Worm (Caenorhabditis elegans): Measurements from ENCODE around the gene C30G4.2.

The C30G4.2 gene

DNA sequence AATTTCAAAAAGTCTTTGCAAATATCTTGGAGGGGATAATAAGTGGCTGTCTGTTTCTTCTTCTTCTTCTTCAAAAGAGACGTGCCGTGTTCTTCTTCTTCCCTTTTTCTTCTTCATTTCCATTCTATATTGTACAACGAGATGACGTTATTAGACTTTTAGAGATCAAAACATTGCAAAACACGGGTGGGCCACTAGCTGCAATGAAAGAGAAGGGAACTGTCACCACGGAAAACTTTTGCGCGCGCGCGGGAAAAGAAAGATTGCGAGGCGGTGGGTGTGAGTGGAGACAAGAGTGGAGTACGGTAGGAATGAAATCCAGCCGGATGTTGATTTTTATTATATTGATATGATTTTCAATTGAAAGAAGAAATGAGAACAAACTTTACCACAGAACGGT, 8.7 kb upstream of the C30G4.2 start:
- no peak for TF ChIP-seq him-1 (tag; optimal IDR thresholded peaks at IDR 0.05)
- TF ChIP-seq dao-5 (tag; optimal IDR thresholded peaks at IDR 0.05) = no peak
- TF ChIP-seq W03F9.2 (tag; optimal IDR thresholded peaks at IDR 0.05) = no peak

DNA sequence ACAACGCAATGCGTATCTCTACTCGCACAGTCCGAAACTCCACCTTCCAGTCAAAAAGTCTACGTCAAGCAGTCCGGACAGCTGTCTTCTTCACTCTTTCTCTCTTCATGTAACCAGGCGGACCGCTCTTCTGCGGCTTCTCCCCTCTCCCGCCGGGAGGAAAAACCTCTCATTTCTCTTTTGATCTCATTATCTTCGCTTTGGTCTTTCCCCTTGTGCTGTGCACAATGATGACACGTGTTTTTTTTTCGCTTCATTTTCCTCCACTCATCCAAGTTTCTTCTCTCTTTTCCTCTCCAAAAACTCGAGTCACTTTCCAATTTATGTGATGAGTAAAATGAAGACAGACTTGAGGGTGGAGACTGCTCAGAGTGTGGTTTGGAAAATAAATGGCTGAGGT, 2.5 kb downstream of the C30G4.2 start, which contains the start of gene F35B3.7:
Gene F35B3.7, minus strand, starts transcription at position 133 of the 400 bp plus-strand sequence.
- TF ChIP-seq dao-5 (tag; optimal IDR thresholded peaks at IDR 0.05) (no peak), W03F9.2 (tag; optimal IDR thresholded peaks at IDR 0.05) (no peak), him-1 (tag; optimal IDR thresholded peaks at IDR 0.05) (no peak)

ce11 chrX:17041571-17041970, 3.9 kb downstream of the C30G4.2 start:
- TF ChIP-seq W03F9.2 (tag; optimal IDR thresholded peaks at IDR 0.05) (no peak), him-1 (tag; optimal IDR thresholded peaks at IDR 0.05) (no peak), dao-5 (tag; optimal IDR thresholded peaks at IDR 0.05) (no peak)

DNA sequence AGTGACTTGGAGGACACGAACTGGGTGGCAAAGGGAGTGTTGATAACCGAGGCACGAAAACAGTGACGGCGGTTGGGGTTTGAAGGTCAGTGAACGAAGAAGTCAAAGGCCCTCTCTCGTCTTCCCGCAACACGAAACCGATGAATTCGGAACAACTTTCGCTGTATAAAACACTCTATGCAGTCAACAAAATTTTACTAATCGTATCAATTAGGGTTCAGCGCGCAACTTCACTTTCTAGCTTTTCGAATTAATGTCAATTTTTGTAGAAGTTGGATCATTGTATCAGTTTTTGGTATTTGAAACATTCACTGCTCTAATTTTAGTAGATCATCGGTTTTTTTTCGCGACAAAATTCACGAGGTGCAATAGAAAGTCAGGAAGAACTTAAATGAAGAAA, 6.8 kb downstream of the C30G4.2 start:
- no peak for TF ChIP-seq W03F9.2 (tag; optimal IDR thresholded peaks at IDR 0.05)
- no peak for TF ChIP-seq dao-5 (tag; optimal IDR thresholded peaks at IDR 0.05)
- no peak for TF ChIP-seq him-1 (tag; optimal IDR thresholded peaks at IDR 0.05)

ce11 chrX:17034773-17035172, 10.7 kb downstream of the C30G4.2 start:
- TF ChIP-seq W03F9.2 (tag; optimal IDR thresholded peaks at IDR 0.05) (no peak), him-1 (tag; optimal IDR thresholded peaks at IDR 0.05) (no peak), dao-5 (tag; optimal IDR thresholded peaks at IDR 0.05) (no peak)

- no peak for TF ChIP-seq him-1 (tag; optimal IDR thresholded peaks at IDR 0.05)
- no peak for TF ChIP-seq W03F9.2 (tag; optimal IDR thresholded peaks at IDR 0.05)
- no peak for TF ChIP-seq dao-5 (tag; optimal IDR thresholded peaks at IDR 0.05)
These were observed 11.2 kb downstream of the C30G4.2 start for ce11 chrX:17034193-17034592.

DNA sequence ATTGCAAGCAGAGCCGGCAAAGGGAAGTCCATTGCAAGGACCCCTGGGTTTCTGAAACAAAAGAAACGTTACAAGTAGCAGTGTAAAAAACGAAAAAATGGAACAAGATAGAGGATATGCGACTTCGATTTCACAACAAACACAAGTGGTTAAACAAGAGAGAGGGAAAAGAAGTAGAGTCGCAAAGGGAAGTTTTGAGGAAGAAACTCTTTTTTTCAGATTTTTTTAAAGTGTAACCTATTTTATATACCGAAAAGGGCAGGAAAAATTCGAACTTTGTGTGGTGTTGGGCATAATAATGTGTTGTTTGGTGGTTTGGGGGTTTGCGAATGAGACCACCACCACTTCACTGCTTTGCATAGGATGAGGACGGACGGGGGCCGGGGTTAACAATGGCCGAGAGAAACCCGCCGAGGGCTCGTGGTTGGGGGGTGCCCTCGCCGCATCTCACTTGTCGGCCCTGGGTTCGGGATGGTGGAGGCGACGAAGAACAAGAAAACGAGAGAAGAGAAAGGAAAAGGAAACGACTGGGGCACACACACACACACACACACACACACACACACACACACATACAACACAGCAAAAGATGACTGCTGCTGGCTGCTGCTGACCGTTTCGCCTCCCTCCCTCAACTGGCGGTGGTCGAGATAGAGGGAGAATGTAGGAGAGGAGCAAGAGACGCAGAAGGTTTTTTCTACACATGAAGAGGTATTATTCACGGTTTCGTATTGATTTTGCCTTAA, 15.1 kb downstream of the C30G4.2 start, which contains the start of gene ptrn-1:
Gene ptrn-1, minus strand, starts transcription at position 51 of the 746 bp plus-strand sequence.
- TF ChIP-seq him-1 (tag; optimal IDR thresholded peaks at IDR 0.05) (peak; percentile 22), W03F9.2 (tag; optimal IDR thresholded peaks at IDR 0.05) (no peak)

ce11 chrX:17020858-17021257, 24.6 kb downstream of the C30G4.2 start, which contains the start of gene F35B3.4:
Gene F35B3.4, minus strand, starts transcription at chrX:17020958.
- TF ChIP-seq W03F9.2 (tag; optimal IDR thresholded peaks at IDR 0.05) = no peak
- TF ChIP-seq dao-5 (tag; optimal IDR thresholded peaks at IDR 0.05) = no peak
- TF ChIP-seq him-1 (tag; optimal IDR thresholded peaks at IDR 0.05) = no peak

DNA sequence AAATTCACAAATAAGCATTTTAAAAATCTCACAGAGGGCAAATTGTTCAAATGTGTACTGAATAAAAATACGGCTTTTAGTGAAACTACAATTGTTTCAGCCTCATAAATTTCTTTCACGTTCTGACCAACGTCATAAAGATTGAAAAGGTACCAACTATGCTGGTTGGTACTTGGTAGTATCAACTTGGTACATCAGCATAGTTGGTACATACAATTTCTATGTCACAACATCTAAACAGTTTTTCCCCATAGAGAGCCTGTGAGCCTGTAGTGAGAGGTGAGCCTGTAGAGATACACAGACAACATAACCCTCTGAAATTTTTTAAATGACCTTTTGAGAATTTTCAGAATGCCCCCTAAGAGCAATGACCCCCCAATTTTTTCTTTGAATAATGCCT, 26.3 kb downstream of the C30G4.2 start:
- TF ChIP-seq dao-5 (tag; optimal IDR thresholded peaks at IDR 0.05) (no peak), W03F9.2 (tag; optimal IDR thresholded peaks at IDR 0.05) (no peak)

ce11 chrX:17013162-17013561, 32.3 kb downstream of the C30G4.2 start, which contains the start of gene F35B3.3:
Gene F35B3.3, plus strand, starts transcription at chrX:17013462.
- TF ChIP-seq W03F9.2 (tag; optimal IDR thresholded peaks at IDR 0.05) (no peak), dao-5 (tag; optimal IDR thresholded peaks at IDR 0.05) (no peak), him-1 (tag; optimal IDR thresholded peaks at IDR 0.05) (no peak)

ce11 chrX:17006843-17007242, 38.6 kb downstream of the C30G4.2 start:
- TF ChIP-seq W03F9.2 (tag; optimal IDR thresholded peaks at IDR 0.05) (no peak), dao-5 (tag; optimal IDR thresholded peaks at IDR 0.05) (no peak), him-1 (tag; optimal IDR thresholded peaks at IDR 0.05) (no peak)

DNA sequence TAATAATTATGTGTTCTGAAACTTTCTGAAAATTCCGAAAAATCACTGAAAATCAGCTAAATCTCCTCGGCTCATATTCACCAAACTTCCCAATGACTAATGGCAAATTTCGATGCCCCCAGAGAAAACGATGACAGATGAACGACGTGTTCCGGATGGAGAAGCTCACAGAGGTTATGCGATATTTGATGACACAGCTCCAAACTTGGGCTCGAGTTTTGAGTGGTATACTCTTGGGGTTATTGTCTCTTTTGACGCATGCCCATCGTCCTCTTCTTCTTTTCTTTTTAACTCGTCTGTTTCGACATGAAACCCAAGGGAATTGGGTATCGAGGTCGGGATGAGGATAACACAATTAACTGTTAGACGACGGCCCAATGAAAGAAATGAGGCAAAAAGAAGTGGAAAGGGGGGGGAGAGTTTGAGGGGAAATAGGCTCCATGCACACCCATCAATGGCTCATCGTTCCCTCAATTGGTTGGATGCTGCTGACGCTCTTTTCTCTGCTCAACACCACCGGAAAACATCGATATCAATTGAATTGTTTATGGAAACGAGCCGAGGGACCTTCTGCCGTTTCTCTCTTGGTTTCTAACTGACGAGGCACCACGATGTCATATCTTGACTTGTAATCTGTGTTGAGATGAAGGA, 41.8 kb downstream of the C30G4.2 start:
- no peak for TF ChIP-seq dao-5 (tag; optimal IDR thresholded peaks at IDR 0.05)
- no peak for TF ChIP-seq W03F9.2 (tag; optimal IDR thresholded peaks at IDR 0.05)
- no peak for TF ChIP-seq him-1 (tag; optimal IDR thresholded peaks at IDR 0.05)

DNA sequence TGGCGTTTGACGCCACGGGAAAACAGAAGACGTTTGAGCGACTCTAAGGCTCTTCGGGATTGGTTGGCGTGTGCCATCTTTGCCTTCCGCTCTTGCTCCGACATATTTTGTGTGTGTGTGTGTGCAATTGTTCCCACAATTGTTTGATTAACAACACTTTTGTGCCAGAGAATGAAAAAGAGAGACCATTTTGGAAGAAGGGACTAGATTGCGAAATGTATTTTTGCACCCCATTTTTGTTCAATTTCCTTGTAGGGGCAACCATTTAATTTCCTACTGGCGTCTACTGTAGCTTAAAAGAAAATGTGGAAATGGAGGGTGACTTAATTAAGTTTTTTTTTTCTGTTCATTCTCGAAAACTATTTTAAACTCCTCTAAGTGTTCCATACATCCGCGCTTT, 43.3 kb downstream of the C30G4.2 start:
- TF ChIP-seq dao-5 (tag; optimal IDR thresholded peaks at IDR 0.05) (no peak), W03F9.2 (tag; optimal IDR thresholded peaks at IDR 0.05) (no peak), him-1 (tag; optimal IDR thresholded peaks at IDR 0.05) (no peak)

DNA sequence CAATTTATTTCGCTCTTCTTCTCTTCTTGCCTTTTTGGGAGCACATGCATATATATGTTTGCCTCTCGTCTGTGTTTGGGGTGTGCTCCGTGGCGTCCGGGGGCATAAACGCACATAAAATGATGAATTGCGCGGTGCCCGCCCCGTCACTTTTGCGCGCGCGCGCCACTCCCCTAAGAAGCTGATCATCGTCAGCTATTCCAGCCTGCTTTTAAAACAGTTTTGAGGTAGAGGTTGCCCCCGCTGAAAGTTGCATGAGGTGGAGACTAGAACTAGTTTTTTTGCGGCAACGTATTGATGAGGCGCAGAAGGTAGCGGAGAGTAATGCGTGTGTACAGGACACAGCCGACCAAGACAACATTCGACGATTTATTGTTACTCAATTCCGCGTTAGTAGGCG, 45.8 kb downstream of the C30G4.2 start:
- TF ChIP-seq W03F9.2 (tag; optimal IDR thresholded peaks at IDR 0.05) (no peak), him-1 (tag; optimal IDR thresholded peaks at IDR 0.05) (no peak), dao-5 (tag; optimal IDR thresholded peaks at IDR 0.05) (no peak)

Data from whole organism, L4/young adult.